Fruit fly (Drosophila melanogaster) whole organism, embryonic: ENCODE data around the gene CG17572.

Source experiments
- Ada2b ChIP-seq: fragments of 200-800 bp; sonication (Bioruptor generic); IDR thresholded peaks from 2 replicates; pipeline ENCODE4 v1.3.6; 2022; ENCODE audit warnings: missing biosample characterization, missing genetic modification characterization
- Awh ChIP-seq: fragments of 200-800 bp; sonication (Bioruptor generic); IDR thresholded peaks from 2 replicates; pipeline ENCODE4, ENCODE4 v1.3.6; 2022; ENCODE audit warnings: missing biosample characterization, missing genetic modification characterization
- CG10959 ChIP-seq: fragments of 200-800 bp; sonication (Bioruptor generic); IDR thresholded peaks from 2 replicates; pipeline ENCODE4 v1.3.6; 2022; ENCODE audit warnings: missing biosample characterization, missing genetic modification characterization
- CG11456 ChIP-seq: fragments of 200-800 bp; sonication (Bioruptor generic); IDR thresholded peaks from 3 replicates; pipeline ENCODE4 v1.3.6; 2022; ENCODE audit warnings: missing biosample characterization, missing genetic modification characterization
- CG13296 ChIP-seq: fragments of 200-800 bp; sonication (Bioruptor generic); optimal IDR thresholded peaks from 3 replicates; lab custom pipeline; 2018; ENCODE audit warnings: missing biosample characterization, mild to moderate bottlenecking, missing genetic modification characterization
- CG16813 ChIP-seq: fragments of 200-800 bp; sonication (Bioruptor generic); IDR thresholded peaks from 3 replicates; pipeline ENCODE4 v1.3.6; 2022; ENCODE audit warnings: missing biosample characterization, missing genetic modification characterization; ENCODE audit not compliant: partially characterized antibody
- CG16863 ChIP-seq: fragments of 200-800 bp; sonication (Bioruptor generic); optimal IDR thresholded peaks from 3 replicates; lab custom pipeline; 2016; ENCODE audit warnings: missing biosample characterization, missing genetic modification characterization
- CG17612 ChIP-seq: fragments of 200-800 bp; sonication (Bioruptor generic); IDR thresholded peaks from 2 replicates; pipeline ENCODE4 v1.3.6; 2022; ENCODE audit warnings: missing biosample characterization, missing genetic modification characterization
- CG18619 ChIP-seq: fragments of 200-800 bp; sonication (Bioruptor generic); optimal IDR thresholded peaks from 3 replicates; lab custom pipeline; 2017; ENCODE audit warnings: missing biosample characterization, mild to moderate bottlenecking, missing genetic modification characterization
- CG2129 ChIP-seq: fragments of 200-800 bp; sonication (Bioruptor generic); IDR thresholded peaks from 2 replicates; pipeline ENCODE4 v1.3.6; 2022; ENCODE audit warnings: missing biosample characterization, missing genetic modification characterization; ENCODE audit not compliant: partially characterized antibody
- CG31388 ChIP-seq: fragments of 200-800 bp; sonication (Bioruptor generic); optimal IDR thresholded peaks from 2 replicates; lab custom pipeline; 2016; ENCODE audit warnings: missing biosample characterization, missing genetic modification characterization
- CG34376 ChIP-seq: fragments of 200-800 bp; sonication (Bioruptor generic); optimal IDR thresholded peaks from 2 replicates; lab custom pipeline; 2018; ENCODE audit warnings: missing biosample characterization, mild to moderate bottlenecking, missing genetic modification characterization
- CG42726 ChIP-seq: fragments of 200-800 bp; sonication (Bioruptor generic); IDR thresholded peaks from 2 replicates; pipeline ENCODE4 v1.3.6; 2022; ENCODE audit warnings: missing biosample characterization, missing genetic modification characterization; ENCODE audit not compliant: partially characterized antibody
- CG4617 ChIP-seq: fragments of 200-800 bp; sonication (Bioruptor generic); optimal IDR thresholded peaks from 3 replicates; lab custom pipeline; 2016; ENCODE audit warnings: missing biosample characterization, missing genetic modification characterization, borderline replicate concordance
- CG4854 ChIP-seq: fragments of 200-800 bp; sonication (Bioruptor generic); optimal IDR thresholded peaks from 2 replicates; lab custom pipeline; 2016; ENCODE audit warnings: missing biosample characterization, missing genetic modification characterization, inconsistent platforms
- CG6272 ChIP-seq: fragments of 200-800 bp; sonication (Bioruptor generic); IDR thresholded peaks from 2 replicates; pipeline ENCODE4 v1.3.6; 2022; ENCODE audit warnings: missing biosample characterization, missing genetic modification characterization
- CG7963 ChIP-seq: fragments of 200-800 bp; sonication (Bioruptor generic); IDR thresholded peaks from 3 replicates; pipeline ENCODE4 v1.3.6; 2022; ENCODE audit warnings: missing biosample characterization, missing genetic modification characterization; ENCODE audit not compliant: partially characterized antibody
- CG8478 ChIP-seq: fragments of >200 bp; optimal IDR thresholded peaks from 2 replicates; lab custom pipeline; 2018
- CoRest ChIP-seq: fragments of 200-800 bp; sonication (Bioruptor generic); optimal IDR thresholded peaks from 3 replicates; lab custom pipeline; 2018; ENCODE audit warnings: missing biosample characterization, mild to moderate bottlenecking, missing genetic modification characterization, moderate library complexity
- ERR ChIP-seq: fragments of 200-800 bp; sonication (Bioruptor generic); optimal IDR thresholded peaks from 2 replicates; lab custom pipeline; 2016; ENCODE audit warnings: missing biosample characterization, missing genetic modification characterization
- Gug ChIP-seq: fragments of 200-800 bp; sonication (Bioruptor generic); IDR thresholded peaks from 4 replicates; pipeline ENCODE4 v1.3.6; 2022; ENCODE audit warnings: missing biosample characterization, missing genetic modification characterization
- HmgZ ChIP-seq: fragments of 200-800 bp; sonication (Bioruptor generic); optimal IDR thresholded peaks from 2 replicates; lab custom pipeline; 2018; ENCODE audit warnings: missing biosample characterization, mild to moderate bottlenecking, missing genetic modification characterization
- Mrtf ChIP-seq: fragments of 200-800 bp; sonication (Bioruptor generic); IDR thresholded peaks from 3 replicates; pipeline ENCODE4 v1.3.6; 2022; ENCODE audit warnings: missing biosample characterization, missing genetic modification characterization
- Nf-YA ChIP-seq: fragments of 200-800 bp; sonication (Bioruptor generic); IDR thresholded peaks from 2 replicates; pipeline ENCODE4 v1.3.6; 2022; ENCODE audit warnings: missing biosample characterization, missing genetic modification characterization
- Oli ChIP-seq: fragments of 200-800 bp; sonication (Bioruptor generic); optimal IDR thresholded peaks from 2 replicates; lab custom pipeline; 2018; ENCODE audit warnings: missing biosample characterization, mild to moderate bottlenecking, missing genetic modification characterization, moderate library complexity
- Optix ChIP-seq: fragments of 200-800 bp; sonication (Bioruptor generic); IDR thresholded peaks from 3 replicates; pipeline ENCODE4 v1.3.6; 2022; ENCODE audit warnings: missing biosample characterization, missing genetic modification characterization
- Poxn ChIP-seq: fragments of 200-800 bp; sonication (Bioruptor generic); IDR thresholded peaks from 2 replicates; pipeline ENCODE4 v1.3.6; 2022; ENCODE audit warnings: missing biosample characterization, missing genetic modification characterization
- Sox102F ChIP-seq: fragments of 200-800 bp; sonication (Bioruptor generic); optimal IDR thresholded peaks from 2 replicates; lab custom pipeline; 2018; ENCODE audit warnings: missing biosample characterization, mild to moderate bottlenecking, missing genetic modification characterization, moderate library complexity
- Sry-δ ChIP-seq: fragments of 200-800 bp; sonication (Bioruptor generic); optimal IDR thresholded peaks from 2 replicates; lab custom pipeline; 2016; ENCODE audit warnings: missing biosample characterization, missing genetic modification characterization
- Ssrp ChIP-seq: fragments of 200-800 bp; sonication (Bioruptor generic); optimal IDR thresholded peaks from 2 replicates; lab custom pipeline; 2018; ENCODE audit warnings: missing biosample characterization, mild to moderate bottlenecking, missing genetic modification characterization, moderate library complexity
- abd-A ChIP-seq: fragments of 200-800 bp; sonication (Bioruptor generic); optimal IDR thresholded peaks from 3 replicates; lab custom pipeline; 2019; ENCODE audit warnings: missing biosample characterization, mild to moderate bottlenecking, missing genetic modification characterization, moderate library complexity
- bowl ChIP-seq: fragments of 200-800 bp; sonication (Bioruptor generic); IDR thresholded peaks from 2 replicates; pipeline ENCODE4 v1.3.6; 2022; ENCODE audit warnings: missing biosample characterization, missing genetic modification characterization
- cg ChIP-seq: fragments of 200-800 bp; sonication (Bioruptor generic); optimal IDR thresholded peaks from 3 replicates; lab custom pipeline; 2019; ENCODE audit warnings: missing biosample characterization, mild to moderate bottlenecking, missing genetic modification characterization, moderate library complexity
- dimm ChIP-seq: fragments of 200-800 bp; sonication (Bioruptor generic); IDR thresholded peaks from 2 replicates; pipeline ENCODE4 v1.3.6; 2022; ENCODE audit warnings: missing biosample characterization, missing genetic modification characterization
- fu2 ChIP-seq: fragments of 200-800 bp; sonication (Bioruptor generic); optimal IDR thresholded peaks from 2 replicates; lab custom pipeline; 2016; ENCODE audit warnings: missing biosample characterization, missing genetic modification characterization
- hb ChIP-seq: fragments of 200-800 bp; sonication (Bioruptor generic); IDR thresholded peaks from 3 replicates; pipeline ENCODE4 v1.3.6; 2022; ENCODE audit warnings: missing biosample characterization, missing genetic modification characterization; ENCODE audit not compliant: partially characterized antibody
- hbn ChIP-seq: fragments of 200-800 bp; sonication (Bioruptor generic); IDR thresholded peaks from 2 replicates; pipeline ENCODE4 v1.3.6; 2022; ENCODE audit warnings: missing biosample characterization, missing genetic modification characterization; ENCODE audit not compliant: partially characterized antibody
- jigr1 ChIP-seq: fragments of 200-800 bp; sonication (Bioruptor generic); IDR thresholded peaks from 3 replicates; pipeline ENCODE4 v1.3.6; 2022; ENCODE audit warnings: missing biosample characterization, missing genetic modification characterization
- kah ChIP-seq: fragments of 200-800 bp; sonication (Bioruptor generic); optimal IDR thresholded peaks from 2 replicates; lab custom pipeline; 2018; ENCODE audit warnings: missing biosample characterization, mild to moderate bottlenecking, missing genetic modification characterization
- knrl ChIP-seq: fragments of 200-800 bp; sonication (Bioruptor generic); IDR thresholded peaks from 3 replicates; pipeline ENCODE4 v1.3.6; 2022; ENCODE audit warnings: missing biosample characterization, missing genetic modification characterization; ENCODE audit not compliant: partially characterized antibody
- nau ChIP-seq: fragments of 200-800 bp; sonication (Bioruptor generic); optimal IDR thresholded peaks from 3 replicates; lab custom pipeline; 2017; ENCODE audit warnings: missing biosample characterization, mild to moderate bottlenecking, missing genetic modification characterization, missing genetic modification reagents
- nmo ChIP-seq: fragments of 200-800 bp; sonication (Bioruptor generic); optimal IDR thresholded peaks from 2 replicates; lab custom pipeline; 2018; ENCODE audit warnings: missing biosample characterization, mild to moderate bottlenecking, missing genetic modification characterization, moderate library complexity
- pros ChIP-seq: fragments of 200-800 bp; sonication (Bioruptor generic); optimal IDR thresholded peaks from 3 replicates; lab custom pipeline; 2019; ENCODE audit warnings: missing biosample characterization, mild to moderate bottlenecking, missing genetic modification characterization, moderate library complexity
- row ChIP-seq: fragments of 200-800 bp; sonication (Bioruptor generic); IDR thresholded peaks from 3 replicates; pipeline ENCODE4 v1.3.6; 2022; ENCODE audit warnings: missing biosample characterization, missing genetic modification characterization
- seq ChIP-seq: fragments of 200-800 bp; sonication (Bioruptor generic); IDR thresholded peaks from 2 replicates; pipeline ENCODE4 v1.3.6; 2022; ENCODE audit warnings: missing biosample characterization, missing genetic modification characterization
- shn ChIP-seq: fragments of 200-800 bp; sonication (Bioruptor generic); optimal IDR thresholded peaks from 3 replicates; lab custom pipeline; 2016; ENCODE audit warnings: missing biosample characterization, missing genetic modification characterization
- sisA ChIP-seq: fragments of 200-800 bp; sonication (Bioruptor generic); IDR thresholded peaks from 2 replicates; pipeline ENCODE4 v1.3.6; 2022; ENCODE audit warnings: missing biosample characterization, missing genetic modification characterization
- sna ChIP-seq: fragments of 200-800 bp; sonication (Bioruptor generic); IDR thresholded peaks from 2 replicates; pipeline ENCODE4 v1.3.6; 2022; ENCODE audit warnings: missing biosample characterization, missing genetic modification characterization; ENCODE audit not compliant: partially characterized antibody
- toy ChIP-seq: fragments of 200-800 bp; sonication (Bioruptor generic); IDR thresholded peaks from 2 replicates; pipeline ENCODE4 v1.3.6; 2022; ENCODE audit warnings: missing biosample characterization, missing genetic modification characterization
- trem ChIP-seq: fragments of 200-800 bp; optimal IDR thresholded peaks from 3 replicates; lab custom pipeline; 2019; ENCODE audit warnings: missing biosample characterization, mild to moderate bottlenecking, missing genetic modification characterization, moderate library complexity
- usp ChIP-seq: fragments of >200 bp; optimal IDR thresholded peaks from 2 replicates; lab custom pipeline; 2017; ENCODE audit warnings: missing biosample characterization, missing genetic modification characterization
- yki ChIP-seq: fragments of >200 bp; optimal IDR thresholded peaks from 3 replicates; lab custom pipeline; 2018

The CG17572 gene

dm6 chr2L:19041590-19041989 lies 32.4 kb downstream of the CG17572 start, which contains the start of gene Catsup (continued):
- TF ChIP-seq fu2 (no peak), jigr1 (GFP tag; lab: Robert Waterston, UW) (no peak), sna (GFP tag; lab: Robert Waterston, UW) (peak; percentile 78), Nf-YA (no peak), row (peak; percentile 14; the same call in 1 of the 3 replicates), CG16813 (GFP tag; lab: Robert Waterston, UW) (peak; percentile 63; the same call in 2 of the 3 replicates), usp (GFP tag; lab: Kevin White, UChicago) (no peak), knrl (GFP tag; lab: Robert Waterston, UW) (peak; percentile 75), nau (no peak), CG2129 (GFP tag; lab: Robert Waterston, UW) (no peak; the same call in 1 of the 2 replicates), CG16863 (no peak), hb (GFP tag; lab: Robert Waterston, UW) (peak; percentile 58; the same call in 1 of the 3 replicates), shn (GFP tag; lab: Kevin White, UChicago) (no peak), CG18619 (GFP tag; lab: Kevin White, UChicago) (no peak), CoRest (tag; lab: Kevin White, UChicago) (no peak), Mrtf (no peak), Ada2b (GFP tag; lab: Robert Waterston, UW) (no peak), CG11456 (no peak), bowl (GFP tag; lab: Robert Waterston, UW) (no peak), Optix (no peak), trem (tag; lab: Kevin White, UChicago) (peak; percentile 16), seq (GFP tag; lab: Robert Waterston, UW) (no peak), CG42726 (GFP tag; lab: Robert Waterston, UW) (no peak), Gug (GFP tag; lab: Robert Waterston, UW) (no peak), hbn (GFP tag; lab: Robert Waterston, UW) (peak; percentile 67), CG4854 (no peak), dimm (no peak), toy (GFP tag; lab: Robert Waterston, UW) (no peak), ERR (GFP tag; lab: Kevin White, UChicago) (no peak), CG10959 (GFP tag; lab: Robert Waterston, UW) (no peak), Sry-δ (peak; percentile 61), abd-A (no peak), kah (GFP tag; lab: Kevin White, UChicago) (no peak), yki (no peak), pros (no peak), CG7963 (GFP tag; lab: Robert Waterston, UW) (peak; percentile 62; the same call in 2 of the 3 replicates), HmgZ (tag; lab: Kevin White, UChicago) (peak; percentile 12), Sox102F (GFP tag; lab: Kevin White, UChicago) (no peak), Awh (GFP tag; lab: Robert Waterston, UW) (no peak), CG31388 (GFP tag; lab: Kevin White, UChicago) (no peak), CG6272 (GFP tag; lab: Robert Waterston, UW) (no peak), CG17612 (no peak), Poxn (GFP tag; lab: Robert Waterston, UW) (no peak), CG13296 (GFP tag; lab: Kevin White, UChicago) (no peak), nmo (no peak), sisA (GFP tag; lab: Robert Waterston, UW) (no peak), CG34376 (GFP tag; lab: Kevin White, UChicago) (no peak), cg (no peak), Oli (tag; lab: Kevin White, UChicago) (no peak), CG4617 (peak; percentile 17), CG8478 (no peak), Ssrp (tag; lab: Kevin White, UChicago) (no peak)
